Fruit fly (Drosophila melanogaster): Measurements from ENCODE around the gene sif.

The sif gene

DNA sequence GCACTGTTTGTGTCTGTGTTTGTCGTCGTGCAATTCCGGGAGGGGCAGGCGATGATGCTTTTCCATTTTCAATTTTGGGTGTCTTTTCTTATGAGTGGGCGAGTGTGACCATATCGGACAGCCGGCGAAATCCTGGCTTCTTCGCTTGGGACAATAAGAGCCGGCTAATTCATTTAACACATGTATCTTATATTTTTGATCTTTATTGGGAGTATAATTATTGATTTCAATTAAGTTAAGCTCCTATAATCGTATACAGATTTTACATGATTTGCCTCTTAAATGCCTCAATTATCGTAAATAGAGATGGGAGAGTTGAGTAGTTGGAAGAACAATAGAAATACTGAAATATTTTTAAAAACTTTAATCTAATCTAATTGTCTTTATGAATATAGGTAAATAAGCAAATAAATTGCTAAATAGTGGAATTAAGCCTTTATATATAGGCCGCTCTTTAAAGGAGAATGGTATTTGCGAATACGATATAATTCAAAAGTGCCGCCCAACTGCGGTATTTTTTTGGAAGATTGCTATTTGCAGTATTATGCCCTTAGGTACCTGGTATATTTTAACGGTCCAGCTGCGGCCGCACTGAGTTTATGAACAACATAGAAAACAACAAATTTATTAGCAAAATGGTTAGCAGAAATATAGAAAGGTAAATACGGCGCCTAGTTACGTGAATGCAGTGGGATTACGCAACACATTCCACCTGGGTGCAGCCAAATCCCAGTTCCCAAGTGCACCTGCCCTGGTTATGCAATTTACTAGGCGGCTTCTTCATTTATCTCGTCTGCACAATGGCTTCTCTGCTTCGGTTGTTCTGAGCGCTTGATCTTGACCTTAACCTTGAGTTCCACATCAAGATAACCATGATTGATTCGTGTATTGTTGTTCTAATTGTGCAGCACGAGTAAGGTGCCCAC is 122.0 kb downstream of the sif start, which contains the start of the genes Myt1, PGRP-LD and Pmi:
TSS of gene Myt1 (minus strand) at position 116 of the 926 bp plus-strand sequence.
TSS of gene PGRP-LD (plus strand) at position 576 of the 926 bp plus-strand sequence.
TSS of gene Pmi (plus strand) at position 576 of the 926 bp plus-strand sequence.
- no peak for TF ChIP-seq CG17801 (GFP tag; optimal IDR thresholded peaks at IDR 0.05; ENCODE audit: partially characterized antibody)

DNA sequence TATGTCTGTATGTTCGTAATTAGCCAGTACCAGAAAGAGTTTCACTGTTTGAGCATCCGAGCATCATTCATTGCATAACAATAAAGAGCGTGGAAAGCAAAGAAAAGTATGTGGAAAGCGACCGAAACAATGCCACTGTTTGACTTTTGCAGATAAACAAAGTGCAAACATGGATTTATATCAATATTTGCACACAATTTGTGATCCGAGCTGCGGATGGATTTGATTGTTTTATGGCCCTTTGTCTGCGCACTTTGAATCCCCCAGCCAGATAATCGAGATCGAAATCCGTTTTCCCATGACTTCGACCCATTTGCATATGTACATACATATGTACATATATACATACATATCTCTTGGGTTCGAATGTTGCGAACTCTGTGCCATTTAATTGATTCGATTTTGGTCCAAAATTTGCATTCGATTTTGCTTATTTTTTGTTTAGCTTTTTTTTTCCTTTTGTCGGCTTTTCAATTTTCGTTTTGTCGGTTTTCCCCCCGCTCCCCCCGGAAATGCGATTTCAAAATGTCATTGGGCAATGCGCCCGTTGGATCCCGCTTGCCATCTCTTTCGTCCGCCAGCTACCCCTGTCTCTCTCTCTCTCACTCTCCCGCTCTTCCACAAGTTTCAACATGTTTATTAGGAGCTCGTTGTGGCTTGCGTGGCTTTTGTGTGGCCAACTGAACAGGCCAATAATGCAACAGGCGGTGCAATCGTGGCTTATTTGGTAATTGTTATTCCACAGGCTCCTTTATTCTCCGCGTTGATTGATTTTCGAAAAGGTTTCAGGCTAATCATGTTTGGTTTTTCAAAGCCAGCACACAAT is 127.7 kb downstream of the sif start:
- no peak for TF ChIP-seq CG17801 (GFP tag; optimal IDR thresholded peaks at IDR 0.05; ENCODE audit: partially characterized antibody)

DNA sequence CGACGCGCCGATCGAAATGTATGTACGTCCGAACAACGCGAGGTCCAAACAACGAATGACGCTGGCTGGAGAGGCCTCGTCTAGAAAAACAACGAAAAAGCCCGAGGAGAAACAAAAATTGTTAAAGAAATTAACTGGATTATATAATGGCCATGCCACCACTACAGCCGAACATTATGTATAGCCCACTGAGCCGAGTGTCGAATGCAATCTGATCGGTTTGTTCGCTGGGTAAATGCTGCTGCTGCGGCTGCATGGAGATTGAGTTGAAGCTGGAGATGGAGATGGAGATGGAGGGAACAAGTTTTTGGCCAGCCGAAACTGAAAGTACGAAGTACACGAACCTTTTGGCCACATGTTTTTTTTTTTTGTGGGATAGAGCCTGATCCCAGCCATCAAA is 128.9 kb downstream of the sif start, which contains the start of gene Cralbp:
TSS of gene Cralbp (minus strand) at position 115 of the 400 bp plus-strand sequence.
- no peak for TF ChIP-seq CG17801 (GFP tag; optimal IDR thresholded peaks at IDR 0.05; ENCODE audit: partially characterized antibody)

DNA sequence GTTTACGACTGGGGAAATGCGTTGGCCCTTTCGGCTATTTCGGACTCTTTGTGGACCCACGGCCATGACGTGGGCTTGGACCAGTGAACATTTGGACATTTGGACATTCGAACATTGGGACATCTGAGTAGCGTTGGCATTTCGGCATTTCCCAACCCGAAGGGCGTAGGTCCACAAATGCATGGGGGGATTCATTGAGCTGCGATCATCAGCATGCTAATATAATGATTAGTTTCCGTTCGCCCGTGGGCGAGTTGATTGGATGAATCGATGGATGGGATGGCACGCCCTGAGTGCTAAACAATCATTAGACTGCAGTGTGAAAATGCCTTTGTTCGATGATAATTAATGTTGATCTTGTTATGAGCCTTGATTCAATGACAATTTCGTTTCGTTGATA is 129.8 kb downstream of the sif start:
- TF ChIP-seq CG17801 (GFP tag; optimal IDR thresholded peaks at IDR 0.05; ENCODE audit: partially characterized antibody), result no peak

DNA sequence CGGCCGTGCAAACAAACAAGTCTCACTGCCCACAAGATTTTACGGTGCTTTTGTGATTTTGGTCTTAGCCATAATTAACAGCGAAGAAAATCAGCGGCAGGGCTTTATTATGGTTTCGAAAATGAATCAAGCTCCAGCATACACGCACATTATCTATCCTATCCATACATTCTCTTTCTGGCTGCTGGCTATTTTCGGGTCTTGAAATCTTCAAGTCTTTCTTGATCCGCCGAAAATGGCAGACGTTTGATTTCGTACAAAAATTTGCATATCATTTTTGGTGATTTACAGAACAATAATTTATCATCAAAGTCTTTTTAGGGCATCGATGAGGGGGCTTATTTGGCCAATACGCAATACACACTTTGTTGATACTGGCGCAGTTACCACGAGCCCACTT is 131.1 kb downstream of the sif start:
- TF ChIP-seq CG17801 (GFP tag; optimal IDR thresholded peaks at IDR 0.05; ENCODE audit: partially characterized antibody), result no peak

DNA sequence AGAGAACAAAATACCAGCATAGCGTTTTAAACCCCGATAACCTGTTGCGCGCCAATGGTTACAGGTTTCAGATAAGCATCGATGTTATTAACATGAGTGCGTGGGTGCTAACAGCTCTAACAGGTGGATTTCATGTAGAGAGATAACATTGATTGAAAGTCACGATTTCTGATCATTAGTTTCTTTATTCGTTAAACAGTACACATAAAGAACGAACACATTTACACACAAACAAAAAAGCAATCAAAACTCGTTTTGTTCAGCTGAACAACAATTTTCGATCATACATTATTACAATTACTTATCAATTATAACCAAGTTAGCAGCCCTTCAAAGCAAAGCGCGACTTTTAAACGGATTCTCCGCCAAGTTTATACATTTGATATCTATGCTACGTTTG is 131.9 kb downstream of the sif start:
- peak; percentile 32 for TF ChIP-seq CG17801 (GFP tag; optimal IDR thresholded peaks at IDR 0.05; ENCODE audit: partially characterized antibody)

DNA sequence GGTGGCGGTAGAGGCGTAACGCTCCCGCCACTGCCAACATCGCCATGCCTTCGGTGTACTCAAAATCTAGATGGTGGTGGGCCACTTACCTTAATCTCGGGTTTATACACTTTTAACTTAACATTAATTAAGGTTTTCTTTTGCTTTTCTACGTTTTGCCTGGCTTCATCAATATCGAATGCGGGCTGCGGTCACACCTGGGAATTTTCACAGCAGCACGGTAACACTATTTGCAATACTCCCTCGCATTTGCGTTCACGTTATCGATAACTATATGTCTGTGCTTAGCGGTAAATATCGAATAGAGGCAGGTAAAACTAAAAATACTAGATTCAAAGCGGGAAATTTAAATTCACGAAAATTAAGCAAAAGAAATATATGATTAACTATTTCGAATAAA is 136.3 kb downstream of the sif start, which contains the start of gene Bre1:
TSS of gene Bre1 (minus strand) at position 226 of the 400 bp plus-strand sequence.
- TF ChIP-seq CG17801 (GFP tag; optimal IDR thresholded peaks at IDR 0.05; ENCODE audit: partially characterized antibody), result no peak

DNA sequence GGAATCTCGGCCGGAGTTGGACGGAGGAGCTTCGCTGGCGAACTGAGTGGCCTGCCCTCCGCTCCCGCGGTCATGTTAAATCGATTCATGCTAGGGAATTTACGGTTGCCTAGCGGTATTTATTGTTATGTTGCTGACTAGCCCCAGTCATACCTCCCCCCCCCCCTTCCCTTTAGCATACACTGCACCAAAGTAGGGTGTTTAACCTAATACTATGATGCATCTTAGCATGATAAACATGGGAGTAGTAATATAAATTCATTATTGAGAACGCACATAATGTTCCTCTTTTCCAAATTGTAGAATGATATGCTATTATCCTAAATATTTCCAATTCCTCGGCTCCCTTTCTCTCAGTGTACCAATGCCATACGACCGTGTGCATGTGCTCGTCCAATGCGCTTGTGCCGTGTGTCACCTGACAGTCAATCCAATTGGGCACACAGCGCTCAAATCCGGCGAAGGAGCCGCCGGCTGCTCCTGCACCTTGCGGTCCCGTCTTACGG is 138.8 kb downstream of the sif start, which contains the start of gene Tektin-C:
TSS of gene Tektin-C (minus strand) at position 51 of the 506 bp plus-strand sequence.
- TF ChIP-seq CG17801 (GFP tag; optimal IDR thresholded peaks at IDR 0.05; ENCODE audit: partially characterized antibody), result no peak

DNA sequence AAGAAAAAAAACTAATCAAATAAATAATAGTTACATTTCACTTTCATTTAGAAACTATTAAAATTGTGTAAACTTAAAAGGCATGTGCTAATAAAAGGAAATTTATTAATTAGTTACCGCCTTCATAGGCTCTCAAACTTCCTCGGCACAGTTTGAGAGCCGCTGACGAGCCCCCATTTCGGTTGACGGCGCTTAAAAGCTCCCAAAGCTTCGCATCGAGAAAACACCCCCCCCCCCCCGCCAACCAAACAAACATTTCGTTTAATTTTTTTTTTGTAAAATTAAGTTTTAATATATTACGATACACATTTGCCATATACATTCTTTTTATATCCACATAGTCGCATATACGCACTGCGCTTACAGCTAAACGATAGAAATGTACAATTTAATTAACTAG is 139.6 kb downstream of the sif start:
- no peak for TF ChIP-seq CG17801 (GFP tag; optimal IDR thresholded peaks at IDR 0.05; ENCODE audit: partially characterized antibody)
